Fruit fly (Drosophila melanogaster) whole organism, embryonic: ENCODE measurements around the gene slmb.

Experiments used
- Atf3 ChIP-seq: fragments of 200-800 bp; sonication (Bioruptor generic); optimal IDR thresholded peaks from 3 replicates; lab custom pipeline; 2016; ENCODE audit warnings: missing biosample characterization, missing genetic modification characterization
- CG10267 ChIP-seq: fragments of 200-800 bp; sonication (Bioruptor generic); optimal IDR thresholded peaks from 2 replicates; lab custom pipeline; 2018; ENCODE audit warnings: missing biosample characterization, mild to moderate bottlenecking, missing genetic modification characterization, moderate library complexity
- CG10462 ChIP-seq: fragments of 200-800 bp; sonication (Bioruptor generic); optimal IDR thresholded peaks from 2 replicates; lab custom pipeline; 2016; ENCODE audit warnings: missing biosample characterization, missing genetic modification characterization
- CG10543 ChIP-seq: fragments of 200-800 bp; sonication (Bioruptor generic); optimal IDR thresholded peaks from 3 replicates; lab custom pipeline; 2017; ENCODE audit warnings: missing biosample characterization, mild to moderate bottlenecking, missing genetic modification characterization, moderate library complexity
- CG11093 ChIP-seq: fragments of 200-800 bp; sonication (Bioruptor generic); IDR thresholded peaks from 3 replicates; pipeline ENCODE4 v1.3.6; 2022; ENCODE audit warnings: missing biosample characterization, missing genetic modification characterization
- CG12219 ChIP-seq: fragments of 200-800 bp; sonication (Bioruptor generic); optimal IDR thresholded peaks from 3 replicates; lab custom pipeline; 2018; ENCODE audit warnings: missing biosample characterization, mild to moderate bottlenecking, missing genetic modification characterization
- CG12744 ChIP-seq: fragments of 200-800 bp; sonication (Bioruptor generic); optimal IDR thresholded peaks from 2 replicates; lab custom pipeline; 2016; ENCODE audit warnings: missing biosample characterization, missing genetic modification characterization
- CG13624 ChIP-seq: fragments of 200-800 bp; sonication (Bioruptor generic); optimal IDR thresholded peaks from 2 replicates; lab custom pipeline; 2016; ENCODE audit warnings: missing biosample characterization, missing genetic modification characterization
- CG13775 ChIP-seq: fragments of 200-800 bp; sonication (Bioruptor generic); optimal IDR thresholded peaks from 3 replicates; lab custom pipeline; 2017; ENCODE audit warnings: missing biosample characterization, mild to moderate bottlenecking, missing genetic modification characterization
- CG14014 ChIP-seq: fragments of 200-800 bp; sonication (Bioruptor generic); IDR thresholded peaks from 2 replicates; pipeline ENCODE4 v1.3.6; 2022; ENCODE audit warnings: missing biosample characterization, missing genetic modification characterization
- CG14050 ChIP-seq: fragments of 200-800 bp; sonication (Bioruptor generic); IDR thresholded peaks from 3 replicates; pipeline ENCODE4 v1.3.6; 2022; ENCODE audit warnings: missing biosample characterization, missing genetic modification characterization
- CG15269 ChIP-seq: fragments of 200-800 bp; sonication (Bioruptor generic); optimal IDR thresholded peaks from 2 replicates; lab custom pipeline; 2018; ENCODE audit warnings: missing biosample characterization, mild to moderate bottlenecking, missing genetic modification characterization, moderate library complexity
- CG17829 ChIP-seq: fragments of 200-800 bp; optimal IDR thresholded peaks from 2 replicates; lab custom pipeline; 2019; ENCODE audit warnings: missing biosample characterization, mild to moderate bottlenecking, missing genetic modification characterization, moderate library complexity
- CG17912 ChIP-seq: fragments of 200-800 bp; sonication (Bioruptor generic); optimal IDR thresholded peaks from 2 replicates; lab custom pipeline; 2018; ENCODE audit warnings: missing biosample characterization, mild to moderate bottlenecking, missing genetic modification characterization
- CG18011 ChIP-seq: fragments of 200-800 bp; sonication (Bioruptor generic); optimal IDR thresholded peaks from 2 replicates; lab custom pipeline; 2017; ENCODE audit warnings: missing biosample characterization, missing genetic modification characterization, mild to moderate bottlenecking, moderate library complexity, missing genotype
- CG1832 ChIP-seq: fragments of 200-800 bp; sonication (Bioruptor generic); optimal IDR thresholded peaks from 2 replicates; lab custom pipeline; 2017; ENCODE audit warnings: missing biosample characterization, mild to moderate bottlenecking, missing genetic modification characterization, inconsistent platforms
- CG30020 ChIP-seq: fragments of 200-800 bp; optimal IDR thresholded peaks from 2 replicates; lab custom pipeline; 2019; ENCODE audit warnings: missing biosample characterization, mild to moderate bottlenecking, missing genetic modification characterization, moderate library complexity
- CG3838 ChIP-seq: fragments of 200-800 bp; sonication (Bioruptor generic); optimal IDR thresholded peaks from 3 replicates; lab custom pipeline; 2016; ENCODE audit warnings: missing biosample characterization, missing genetic modification characterization
- CG4328 ChIP-seq: fragments of 200-800 bp; sonication (Bioruptor generic); optimal IDR thresholded peaks from 3 replicates; lab custom pipeline; 2017; ENCODE audit warnings: missing biosample characterization, missing genetic modification reagents, missing genetic modification characterization
- CG4404 ChIP-seq: fragments of 200-800 bp; sonication (Bioruptor generic); IDR thresholded peaks from 2 replicates; pipeline ENCODE4 v1.3.6; 2022; ENCODE audit warnings: missing biosample characterization, missing genetic modification characterization
- CG4854 ChIP-seq: fragments of 200-800 bp; sonication (Bioruptor generic); optimal IDR thresholded peaks from 2 replicates; lab custom pipeline; 2016; ENCODE audit warnings: missing biosample characterization, missing genetic modification characterization, inconsistent platforms
- CG6175 ChIP-seq: fragments of 200-800 bp; sonication (Bioruptor generic); IDR thresholded peaks from 3 replicates; pipeline ENCODE4 v1.3.6; 2022; ENCODE audit warnings: missing biosample characterization, missing genetic modification characterization
- CG6791 ChIP-seq: fragments of 200-800 bp; sonication (Bioruptor generic); IDR thresholded peaks from 3 replicates; pipeline ENCODE4 v1.3.6; 2022; ENCODE audit warnings: missing biosample characterization, missing genetic modification characterization; ENCODE audit not compliant: partially characterized antibody
- CG7357 ChIP-seq: fragments of 200-800 bp; sonication (Bioruptor generic); IDR thresholded peaks from 3 replicates; pipeline ENCODE4 v1.3.6; 2022; ENCODE audit warnings: missing biosample characterization, missing genetic modification characterization
- CG7372 ChIP-seq: fragments of 200-800 bp; sonication (Bioruptor generic); IDR thresholded peaks from 2 replicates; pipeline ENCODE4 v1.3.6; 2022; ENCODE audit warnings: missing biosample characterization, missing genetic modification characterization
- CG7987 ChIP-seq: fragments of 200-800 bp; sonication (Bioruptor generic); optimal IDR thresholded peaks from 2 replicates; lab custom pipeline; 2018; ENCODE audit warnings: missing biosample characterization, mild to moderate bottlenecking, missing genetic modification characterization, moderate library complexity
- CkIIα-i1 ChIP-seq: fragments of 200-800 bp; sonication (Bioruptor generic); IDR thresholded peaks from 2 replicates; pipeline ENCODE4 v1.3.6; 2022; ENCODE audit warnings: missing biosample characterization, missing genetic modification characterization
- CoRest ChIP-seq: fragments of 200-800 bp; sonication (Bioruptor generic); optimal IDR thresholded peaks from 3 replicates; lab custom pipeline; 2018; ENCODE audit warnings: missing biosample characterization, mild to moderate bottlenecking, missing genetic modification characterization, moderate library complexity
- Doc3 ChIP-seq: fragments of 200-800 bp; sonication (Bioruptor generic); IDR thresholded peaks from 3 replicates; pipeline ENCODE4 v1.3.6; 2022; ENCODE audit warnings: missing biosample characterization, missing genetic modification characterization; ENCODE audit not compliant: partially characterized antibody
- Drgx ChIP-seq: fragments of 200-800 bp; sonication (Bioruptor generic); IDR thresholded peaks from 2 replicates; pipeline ENCODE4 v1.3.6; 2022; ENCODE audit warnings: missing biosample characterization, missing genetic modification characterization
- Ets97D ChIP-seq: fragments of 200-800 bp; sonication (Bioruptor generic); optimal IDR thresholded peaks from 3 replicates; lab custom pipeline; 2016; ENCODE audit warnings: missing biosample characterization, missing genetic modification characterization
- Fer3 ChIP-seq: fragments of 200-800 bp; sonication (Bioruptor generic); optimal IDR thresholded peaks from 2 replicates; lab custom pipeline; 2018; ENCODE audit warnings: missing biosample characterization, mild to moderate bottlenecking, missing genetic modification characterization, moderate library complexity
- H15 ChIP-seq: fragments of 200-800 bp; sonication (Bioruptor generic); IDR thresholded peaks from 3 replicates; pipeline ENCODE4 v1.3.6; 2022; ENCODE audit warnings: missing biosample characterization, missing genetic modification characterization
- MTF-1 ChIP-seq: fragments of 200-800 bp; sonication (Bioruptor generic); optimal IDR thresholded peaks from 2 replicates; lab custom pipeline; 2018; ENCODE audit warnings: missing biosample characterization, mild to moderate bottlenecking, missing genetic modification characterization, borderline replicate concordance
- Mrtf ChIP-seq: fragments of 200-800 bp; sonication (Bioruptor generic); IDR thresholded peaks from 3 replicates; pipeline ENCODE4 v1.3.6; 2022; ENCODE audit warnings: missing biosample characterization, missing genetic modification characterization
- Neu2 ChIP-seq: fragments of 200-800 bp; sonication (Bioruptor generic); optimal IDR thresholded peaks from 3 replicates; lab custom pipeline; 2016; ENCODE audit warnings: missing biosample characterization, missing genetic modification characterization, borderline replicate concordance
- Optix ChIP-seq: fragments of 200-800 bp; sonication (Bioruptor generic); IDR thresholded peaks from 3 replicates; pipeline ENCODE4 v1.3.6; 2022; ENCODE audit warnings: missing biosample characterization, missing genetic modification characterization
- Sox102F ChIP-seq: fragments of 200-800 bp; sonication (Bioruptor generic); optimal IDR thresholded peaks from 2 replicates; lab custom pipeline; 2018; ENCODE audit warnings: missing biosample characterization, mild to moderate bottlenecking, missing genetic modification characterization, moderate library complexity
- al ChIP-seq: fragments of 200-800 bp; sonication (Bioruptor generic); IDR thresholded peaks from 2 replicates; pipeline ENCODE4 v1.3.6; 2022; ENCODE audit warnings: missing biosample characterization, missing genetic modification characterization
- corto ChIP-seq: fragments of 200-800 bp; sonication (Bioruptor generic); optimal IDR thresholded peaks from 2 replicates; lab custom pipeline; 2016; ENCODE audit warnings: missing biosample characterization, mild to moderate bottlenecking, missing genetic modification characterization, moderate library complexity
- da ChIP-seq: fragments of 200-800 bp; sonication (Bioruptor generic); optimal IDR thresholded peaks from 2 replicates; lab custom pipeline; 2016; ENCODE audit warnings: missing biosample characterization, missing genetic modification characterization
- dmrt11E ChIP-seq: fragments of 200-800 bp; sonication (Bioruptor generic); optimal IDR thresholded peaks from 3 replicates; lab custom pipeline; 2018; ENCODE audit warnings: missing biosample characterization, mild to moderate bottlenecking, missing genetic modification characterization, moderate library complexity
- gce ChIP-seq: fragments of 200-800 bp; sonication (Bioruptor generic); IDR thresholded peaks from 3 replicates; pipeline ENCODE4 v1.3.6; 2022; ENCODE audit warnings: missing biosample characterization, missing genetic modification characterization
- gem ChIP-seq: fragments of 200-800 bp; sonication (Bioruptor generic); optimal IDR thresholded peaks from 2 replicates; lab custom pipeline; 2019; ENCODE audit warnings: missing biosample characterization, mild to moderate bottlenecking, missing genetic modification characterization, moderate library complexity
- grau ChIP-seq: fragments of 200-800 bp; optimal IDR thresholded peaks from 3 replicates; lab custom pipeline; 2019; ENCODE audit warnings: missing biosample characterization, mild to moderate bottlenecking, missing genetic modification characterization, moderate library complexity
- hb ChIP-seq: fragments of 200-800 bp; sonication (Bioruptor generic); IDR thresholded peaks from 3 replicates; pipeline ENCODE4 v1.3.6; 2022; ENCODE audit warnings: missing biosample characterization, missing genetic modification characterization; ENCODE audit not compliant: partially characterized antibody
- ind ChIP-seq: fragments of 200-800 bp; sonication (Bioruptor generic); optimal IDR thresholded peaks from 3 replicates; lab custom pipeline; 2016; ENCODE audit warnings: missing biosample characterization, missing genetic modification characterization
- nerfin-2 ChIP-seq: fragments of 200-800 bp; sonication (Bioruptor generic); IDR thresholded peaks from 2 replicates; pipeline ENCODE4 v1.3.6; 2022; ENCODE audit warnings: missing biosample characterization, missing genetic modification characterization; ENCODE audit not compliant: partially characterized antibody
- sim ChIP-seq: fragments of 200-800 bp; sonication (Bioruptor generic); IDR thresholded peaks from 2 replicates; pipeline ENCODE4 v1.3.6; 2022; ENCODE audit warnings: missing biosample characterization, missing genetic modification characterization
- trh ChIP-seq: fragments of 200-800 bp; sonication (Bioruptor generic); optimal IDR thresholded peaks from 2 replicates; lab custom pipeline; 2016; ENCODE audit warnings: missing biosample characterization, missing genetic modification characterization
- wek ChIP-seq: fragments of 200-800 bp; sonication (Bioruptor generic); optimal IDR thresholded peaks from 3 replicates; lab custom pipeline; 2018; ENCODE audit warnings: missing biosample characterization, mild to moderate bottlenecking, missing genetic modification characterization, moderate library complexity
- yki ChIP-seq: fragments of >200 bp; optimal IDR thresholded peaks from 3 replicates; lab custom pipeline; 2018

slmb gene

DNA sequence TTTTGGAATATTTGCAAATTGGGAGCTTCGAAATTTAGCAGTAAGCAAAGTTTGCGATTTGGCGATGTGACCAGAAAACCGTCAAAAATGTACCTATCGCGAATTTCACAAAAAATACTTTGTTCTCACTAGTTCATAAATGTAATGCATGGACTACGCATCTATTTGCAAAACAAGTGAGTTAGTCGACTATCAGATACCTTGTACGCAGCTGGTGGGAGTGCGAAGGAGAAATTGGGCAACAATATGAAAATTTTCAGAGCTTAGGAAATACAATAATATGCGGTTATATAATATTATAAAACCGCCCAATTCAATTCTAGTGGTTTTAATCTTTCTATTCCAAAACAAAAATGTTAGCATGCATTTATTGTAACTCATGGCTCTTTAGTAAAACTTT lies 8.5 kb downstream of the slmb start, which contains the start of gene Bdbt (continued):
- TF ChIP-seq CG4404 (GFP tag; lab: Robert Waterston, UW): no peak
- no peak for TF ChIP-seq CG3838 (GFP tag; lab: Kevin White, UChicago)
- TF ChIP-seq MTF-1: no peak
- TF ChIP-seq dmrt11E: no peak
- no peak for TF ChIP-seq grau (tag; lab: Kevin White, UChicago)
- TF ChIP-seq Mrtf (GFP tag; lab: Robert Waterston, UW): no peak
- TF ChIP-seq Neu2 (GFP tag; lab: Kevin White, UChicago): no peak
- no peak for TF ChIP-seq corto (GFP tag; lab: Kevin White, UChicago)
- TF ChIP-seq CoRest (tag; lab: Kevin White, UChicago): no peak
- no peak for TF ChIP-seq CG6175 (GFP tag; lab: Robert Waterston, UW)
- no peak for TF ChIP-seq CG15269 (tag; lab: Kevin White, UChicago)
- no peak for TF ChIP-seq CG7372 (GFP tag; lab: Robert Waterston, UW)
- no peak for TF ChIP-seq CG4328 (GFP tag; lab: Kevin White, UChicago)
- TF ChIP-seq CG1832: no peak
- no peak for TF ChIP-seq Optix (GFP tag; lab: Robert Waterston, UW)
- no peak for TF ChIP-seq Drgx (GFP tag; lab: Robert Waterston, UW)
- peak; percentile 7 for TF ChIP-seq CG10267 (tag; lab: Kevin White, UChicago)
- TF ChIP-seq Atf3 (GFP tag; lab: Kevin White, UChicago): no peak
- TF ChIP-seq sim: no peak
- TF ChIP-seq wek (GFP tag; lab: Kevin White, UChicago): no peak
- TF ChIP-seq CG30020 (tag; lab: Kevin White, UChicago): peak; percentile 68
- TF ChIP-seq CG14050 (GFP tag; lab: Robert Waterston, UW): no peak
- no peak for TF ChIP-seq gce (GFP tag; lab: Robert Waterston, UW)
- peak; percentile 49; the same call in 1 of the 2 replicates for TF ChIP-seq CG14014 (GFP tag; lab: Robert Waterston, UW)
- TF ChIP-seq hb (GFP tag; lab: Robert Waterston, UW): peak; percentile 89
- no peak for TF ChIP-seq gem
- TF ChIP-seq Fer3: peak; percentile 25
- TF ChIP-seq CG7987: no peak
- no peak for TF ChIP-seq CG11093
- TF ChIP-seq yki: no peak
- TF ChIP-seq CG17912 (GFP tag; lab: Kevin White, UChicago): no peak
- TF ChIP-seq CG10543 (GFP tag; lab: Kevin White, UChicago): no peak
- TF ChIP-seq al (GFP tag; lab: Robert Waterston, UW): no peak
- no peak for TF ChIP-seq H15 (GFP tag; lab: Robert Waterston, UW)
- no peak for TF ChIP-seq CG12219 (GFP tag; lab: Kevin White, UChicago)
- peak; percentile 41 for TF ChIP-seq ind (GFP tag; lab: Kevin White, UChicago)
- no peak for TF ChIP-seq Sox102F (GFP tag; lab: Kevin White, UChicago)
- peak; percentile 95 for TF ChIP-seq CG6791
- TF ChIP-seq CG4854: no peak
- no peak for TF ChIP-seq Doc3
- TF ChIP-seq CG13624 (GFP tag; lab: Kevin White, UChicago): no peak
- peak; percentile 96 for TF ChIP-seq nerfin-2 (GFP tag; lab: Robert Waterston, UW)
- no peak for TF ChIP-seq CkIIα-i1 (GFP tag; lab: Robert Waterston, UW)
- TF ChIP-seq trh (GFP tag; lab: Kevin White, UChicago): no peak
- no peak for TF ChIP-seq da (GFP tag; lab: Kevin White, UChicago)
- no peak for TF ChIP-seq CG12744 (GFP tag; lab: Kevin White, UChicago)
- TF ChIP-seq CG13775: no peak
- peak; percentile 91 for TF ChIP-seq CG7357 (GFP tag; lab: Robert Waterston, UW)
- TF ChIP-seq CG10462 (GFP tag; lab: Kevin White, UChicago): no peak
- no peak for TF ChIP-seq CG17829 (tag; lab: Kevin White, UChicago)
- no peak for TF ChIP-seq CG18011 (GFP tag; lab: Kevin White, UChicago)
- TF ChIP-seq Ets97D (GFP tag; lab: Kevin White, UChicago): peak; percentile 52
